Worm (Caenorhabditis elegans): ENCODE results near the gene T24B8.4.

ce11 chrII:9033034-9033433, 37.6 kb downstream of the T24B8.4 start:
- no peak for TF ChIP-seq R02D3.7 (tag; optimal IDR thresholded peaks at IDR 0.05)
- no peak for TF ChIP-seq ztf-11 (tag; optimal IDR thresholded peaks at IDR 0.05)
- no peak for TF ChIP-seq ceh-82 (tag; optimal IDR thresholded peaks at IDR 0.05)
- no peak for TF ChIP-seq nhr-237 (tag; optimal IDR thresholded peaks at IDR 0.05)
- TF ChIP-seq mdl-1 (tag; optimal IDR thresholded peaks at IDR 0.05), result no peak
- no peak for TF ChIP-seq blmp-1 (tag; optimal IDR thresholded peaks at IDR 0.05; ENCODE audit: insufficient read depth)
- TF ChIP-seq unc-62 (GFP tag; optimal IDR thresholded peaks at IDR 0.05), result no peak
- no peak for TF ChIP-seq nhr-11 (tag; optimal IDR thresholded peaks at IDR 0.05)
- no peak for TF ChIP-seq gmeb-1 (tag; optimal IDR thresholded peaks at IDR 0.05)
- no peak for TF ChIP-seq fos-1 (tag; optimal IDR thresholded peaks at IDR 0.05)
- peak; percentile 52 for TF ChIP-seq egl-27 (tag; optimal IDR thresholded peaks at IDR 0.05)
- no peak for TF ChIP-seq nhr-6 (tag; optimal IDR thresholded peaks at IDR 0.05)
- no peak for TF ChIP-seq nhr-77 (tag; optimal IDR thresholded peaks at IDR 0.05)
